Worm (Caenorhabditis elegans): ENCODE results near the gene sru-44.

- TF ChIP-seq lag-1 (GFP tag; IDR thresholded peaks at IDR 0.05) (no peak), nhr-90 (tag; optimal IDR thresholded peaks at IDR 0.05) (no peak), dox-1 (GFP tag; IDR thresholded peaks at IDR 0.05) (no peak), attf-3 (GFP tag; conservative IDR thresholded peaks at IDR 0.05) (no peak), ztf-18 (tag; optimal IDR thresholded peaks at IDR 0.05) (no peak), ama-1 (optimal IDR thresholded peaks at IDR 0.05) (no peak), ama-1 (GFP tag; optimal IDR thresholded peaks at IDR 0.05) (no peak), unc-62 (GFP tag; optimal IDR thresholded peaks at IDR 0.05) (no peak), let-526 (GFP tag; IDR thresholded peaks at IDR 0.05) (no peak), mel-28 (tag; optimal IDR thresholded peaks at IDR 0.05; ENCODE audit: borderline replicate concordance) (no peak), pha-4 (tag; optimal IDR thresholded peaks at IDR 0.05) (no peak), lin-26 (GFP tag; IDR thresholded peaks at IDR 0.05) (no peak), ceh-100 (GFP tag; IDR thresholded peaks at IDR 0.05) (no peak), cebp-2 (GFP tag; IDR thresholded peaks at IDR 0.05) (no peak), mcd-1 (GFP tag; IDR thresholded peaks at IDR 0.05) (no peak)
Observed at ce11 chrV:16487474-16487873, 19.7 kb upstream of the sru-44 start, which contains the start of gene Y32B12A.5.

Data from whole organism, young adult.